Worm (Caenorhabditis elegans) whole organism, L4 larva: Measurements from ENCODE around the gene myrf-2.

Experiments
- F10B5.3 ChIP-seq: sonication (generic microtip); optimal IDR thresholded peaks from 2 replicates; lab custom pipeline; 2016; ENCODE audit warnings: mild to moderate bottlenecking, missing genetic modification characterization, missing compliant biosample characterization
- F26F4.8 ChIP-seq: fragments of 200-800 bp; sonication (Bioruptor generic); conservative IDR thresholded peaks from 2 replicates; pipeline ENCODE4 v1.3.6; 2022; ENCODE audit warnings: missing genetic modification characterization, missing compliant biosample characterization
- F44E2.7 ChIP-seq: fragments of 200-800 bp; sonication (Bioruptor generic); IDR thresholded peaks from 2 replicates; pipeline ENCODE4 v2.1.2; 2022; ENCODE audit warnings: missing genetic modification characterization, missing compliant biosample characterization
- F49E8.2 ChIP-seq: sonication (generic microtip); optimal IDR thresholded peaks from 2 replicates; lab custom pipeline; 2016; ENCODE audit warnings: missing compliant biosample characterization, mild to moderate bottlenecking, missing genetic modification characterization, borderline replicate concordance
- Y5F2A.4 ChIP-seq: fragments of 200-800 bp; sonication (Bioruptor generic); optimal IDR thresholded peaks from 2 replicates; lab custom pipeline; 2018; ENCODE audit warnings: mild to moderate bottlenecking, missing genetic modification characterization, missing compliant biosample characterization
- Y75B8A.6 ChIP-seq: fragments of 200-800 bp; sonication (Bioruptor generic); IDR thresholded peaks from 2 replicates; pipeline ENCODE4 v1.3.6; 2022; ENCODE audit warnings: missing genetic modification reagents, missing genetic modification characterization, missing compliant biosample characterization
- ZK546.5 ChIP-seq, 2 experiments: sonication (generic microtip); optimal IDR thresholded peaks; 2 replicates each; lab custom pipeline; 2017; ENCODE audit warnings: missing biosample characterization in 2 of 2, missing genetic modification characterization in 2 of 2
- aly-2 ChIP-seq: sonication (generic microtip); optimal IDR thresholded peaks from 2 replicates; lab custom pipeline; 2018; ENCODE audit warnings: missing biosample characterization, missing genetic modification characterization
- ceh-44 ChIP-seq: fragments of 200-800 bp; sonication (Bioruptor generic); IDR thresholded peaks from 2 replicates; pipeline ENCODE4 v1.3.6; 2022; ENCODE audit warnings: missing genetic modification reagents, missing genetic modification characterization, missing compliant biosample characterization
- ces-1 ChIP-seq: fragments of 150-350 bp; sonication (generic microtip); optimal IDR thresholded peaks from 4 replicates; lab custom pipeline; 2014; ENCODE audit warnings: missing biosample characterization, missing genetic modification reagents, missing genetic modification characterization
- ctbp-1 ChIP-seq: fragments of 200-800 bp; sonication (Bioruptor generic); IDR thresholded peaks from 2 replicates; pipeline ENCODE4 v1.3.6; 2022; ENCODE audit warnings: missing genetic modification reagents, missing genetic modification characterization, missing compliant biosample characterization
- daf-16 ChIP-seq, 3 experiments: sonication (generic microtip); optimal IDR thresholded peaks; 2 replicates each; lab custom pipeline; 2016 to 2017; ENCODE audit warnings: missing genetic modification characterization in 3 of 3, missing genetic modification reagents in 3 of 3, mild to moderate bottlenecking in 2 of 3, missing compliant biosample characterization in 2 of 3, missing biosample characterization in 1 of 3, moderate library complexity in 1 of 3
- duxl-1 ChIP-seq: sonication (generic microtip); optimal IDR thresholded peaks from 2 replicates; lab custom pipeline; 2016; ENCODE audit warnings: mild to moderate bottlenecking, missing genetic modification characterization, moderate library complexity, missing compliant biosample characterization; ENCODE audit not compliant: poor library complexity
- dve-1 ChIP-seq: sonication (generic microtip); optimal IDR thresholded peaks from 2 replicates; lab custom pipeline; 2017; ENCODE audit warnings: antibody characterized with exemption, mild to moderate bottlenecking, missing genetic modification characterization, missing compliant biosample characterization; ENCODE audit not compliant: insufficient read depth
- egl-43 ChIP-seq: fragments of 200-800 bp; sonication (Bioruptor generic); IDR thresholded peaks from 2 replicates; pipeline ENCODE4 v1.3.6; 2022; ENCODE audit warnings: missing genetic modification reagents, missing genetic modification characterization, missing compliant biosample characterization
- fkh-10 ChIP-seq: fragments of 150-350 bp; optimal IDR thresholded peaks from 2 replicates; lab custom pipeline; 2014; ENCODE audit warnings: missing biosample characterization, missing genetic modification reagents, missing genetic modification characterization
- hif-1 ChIP-seq, 2 experiments: sonication (generic microtip); optimal IDR thresholded peaks; 2 replicates each; lab custom pipeline; 2016 to 2017; ENCODE audit warnings: missing compliant biosample characterization in 2 of 2, missing genetic modification characterization in 2 of 2, missing genetic modification reagents in 2 of 2, missing genotype in 2 of 2, mild to moderate bottlenecking in 1 of 2
- hmg-1.1 ChIP-seq: fragments of 200-800 bp; sonication (Bioruptor generic); IDR thresholded peaks from 2 replicates; pipeline ENCODE4 v1.3.6; 2022; ENCODE audit warnings: missing genetic modification reagents, missing genetic modification characterization, missing compliant biosample characterization
- jun-1 ChIP-seq: fragments of 150-350 bp; optimal IDR thresholded peaks from 2 replicates; lab custom pipeline; 2014; ENCODE audit warnings: missing biosample characterization, missing genetic modification reagents, missing genetic modification characterization
- lin-1 ChIP-seq: fragments of 200-800 bp; sonication (Bioruptor generic); IDR thresholded peaks from 2 replicates; pipeline ENCODE4 v1.3.6; 2022; ENCODE audit warnings: missing genetic modification reagents, missing genetic modification characterization, missing compliant biosample characterization
- lin-15B ChIP-seq: fragments of 150-350 bp; sonication (generic microtip); optimal IDR thresholded peaks from 3 replicates; lab custom pipeline; 2014; ENCODE audit warnings: missing biosample characterization, missing genetic modification characterization
- lin-38 ChIP-seq: fragments of 200-800 bp; sonication (Bioruptor generic); IDR thresholded peaks from 2 replicates; pipeline ENCODE4 v1.3.6; 2022; ENCODE audit warnings: missing genetic modification reagents, missing genetic modification characterization, missing compliant biosample characterization
- madf-5 ChIP-seq, 2 experiments: fragments of 200-800 bp; sonication (Bioruptor generic); IDR thresholded peaks; 2 replicates each; pipeline ENCODE4 v1.3.6; 2022; ENCODE audit warnings: missing compliant biosample characterization in 2 of 2, missing genetic modification characterization in 2 of 2
- madf-9 ChIP-seq: fragments of 200-800 bp; sonication (Bioruptor generic); conservative IDR thresholded peaks from 2 replicates; pipeline ENCODE4 v1.3.6; 2022; ENCODE audit warnings: missing genetic modification reagents, missing genetic modification characterization, missing compliant biosample characterization
- mdl-1 ChIP-seq, 2 experiments: fragments of 150-350 bp in 1 of 2; sonication (generic microtip) in 1 of 2; optimal IDR thresholded peaks; 2 replicates each; lab custom pipeline; 2014 to 2017; ENCODE audit warnings: missing biosample characterization in 2 of 2, missing genetic modification characterization in 2 of 2
- mdt-29 ChIP-seq: fragments of 200-800 bp; sonication (Bioruptor generic); IDR thresholded peaks from 2 replicates; pipeline ENCODE4 v1.3.6; 2022; ENCODE audit warnings: missing genetic modification reagents, missing genetic modification characterization, missing compliant biosample characterization
- mep-1 ChIP-seq: fragments of 150-350 bp; sonication (generic microtip); optimal IDR thresholded peaks from 3 replicates; lab custom pipeline; 2014; ENCODE audit warnings: missing biosample characterization, missing genetic modification characterization
- mxl-2 ChIP-seq: fragments of 200-800 bp; sonication (Bioruptor generic); conservative IDR thresholded peaks from 2 replicates; pipeline ENCODE4 v1.3.6; 2022; ENCODE audit warnings: missing genetic modification reagents, missing genetic modification characterization, missing compliant biosample characterization
- nhr-10 ChIP-seq: fragments of 150-350 bp; optimal IDR thresholded peaks from 2 replicates; lab custom pipeline; 2014; ENCODE audit warnings: missing biosample characterization, missing genetic modification characterization
- nhr-237 ChIP-seq: sonication (generic microtip); optimal IDR thresholded peaks from 2 replicates; lab custom pipeline; 2017; ENCODE audit warnings: missing biosample characterization, missing genetic modification characterization
- nhr-25 ChIP-seq: sonication (generic microtip); optimal IDR thresholded peaks from 2 replicates; lab custom pipeline; 2017; ENCODE audit warnings: missing genetic modification characterization, mild to moderate bottlenecking, missing compliant biosample characterization, antibody characterized with exemption, moderate library complexity, borderline replicate concordance; ENCODE audit not compliant: insufficient read depth
- nhr-28 ChIP-seq: fragments of 150-350 bp; optimal IDR thresholded peaks from 2 replicates; lab custom pipeline; 2014; ENCODE audit warnings: missing biosample characterization, missing genetic modification characterization
- nhr-42 ChIP-seq: fragments of 200-800 bp; sonication (Bioruptor generic); IDR thresholded peaks from 2 replicates; pipeline ENCODE4 v1.3.6; 2022; ENCODE audit warnings: missing genetic modification characterization, missing compliant biosample characterization
- nhr-48 ChIP-seq: sonication (generic microtip); optimal IDR thresholded peaks from 2 replicates; lab custom pipeline; 2016; ENCODE audit warnings: mild to moderate bottlenecking, missing genetic modification characterization, missing compliant biosample characterization
- nhr-77 ChIP-seq: fragments of 150-350 bp; optimal IDR thresholded peaks from 2 replicates; lab custom pipeline; 2014; ENCODE audit warnings: missing biosample characterization, missing genetic modification characterization
- pha-4 ChIP-seq, 2 experiments: fragments of 150-350 bp in 1 of 2; fragments of 200-800 bp in 1 of 2; sonication (Bioruptor generic) in 1 of 2; IDR thresholded peaks in 1 of 2; optimal IDR thresholded peaks in 1 of 2; 2 replicates each; pipeline versions ENCODE4 v1.3.6 to Lab custom; 2014 to 2022; ENCODE audit warnings: missing genetic modification characterization in 2 of 2, missing genetic modification reagents in 2 of 2, missing biosample characterization in 1 of 2, missing compliant biosample characterization in 1 of 2
- rbr-2 ChIP-seq: sonication (generic microtip); optimal IDR thresholded peaks from 2 replicates; lab custom pipeline; 2016; ENCODE audit warnings: missing genotype, missing genetic modification characterization, missing compliant biosample characterization
- snpc-4 ChIP-seq: fragments of 150-350 bp; optimal IDR thresholded peaks from 2 replicates; lab custom pipeline; 2014; ENCODE audit warnings: missing biosample characterization, missing genetic modification characterization
- tag-97 ChIP-seq: fragments of 200-800 bp; sonication (Bioruptor generic); IDR thresholded peaks from 2 replicates; pipeline ENCODE4 v1.3.6; 2022; ENCODE audit warnings: missing genetic modification characterization, missing compliant biosample characterization
- unc-39 ChIP-seq: sonication (generic microtip); optimal IDR thresholded peaks from 2 replicates; lab custom pipeline; 2017; ENCODE audit warnings: missing biosample characterization, missing genetic modification characterization
- unc-62 ChIP-seq, 3 experiments: fragments of 150-350 bp in 1 of 3; sonication (generic microtip); optimal IDR thresholded peaks in 2 of 3; peaks in 1 of 3; 1 replicate in 1 of 3; 2 replicates in 2 of 3; lab custom pipeline; 2014 to 2017; ENCODE audit warnings: missing biosample characterization in 3 of 3, missing genetic modification characterization in 3 of 3, missing genetic modification reagents in 3 of 3, missing genotype in 1 of 3
- vab-7 ChIP-seq: fragments of 200-800 bp; sonication (Bioruptor generic); IDR thresholded peaks from 2 replicates; pipeline ENCODE4 v1.3.6; 2022; ENCODE audit warnings: missing genetic modification reagents, missing genetic modification characterization, missing compliant biosample characterization
- zfp-3 ChIP-seq: fragments of 200-800 bp; sonication (Bioruptor generic); conservative IDR thresholded peaks from 2 replicates; pipeline ENCODE4 v1.3.6; 2022; ENCODE audit warnings: missing genetic modification reagents, missing genetic modification characterization, missing compliant biosample characterization
- zip-11 ChIP-seq: fragments of 200-800 bp; sonication (Bioruptor generic); IDR thresholded peaks from 2 replicates; pipeline ENCODE4 v1.3.6; 2022; ENCODE audit warnings: missing genetic modification characterization, missing compliant biosample characterization
- ztf-11 ChIP-seq: fragments of 150-350 bp; optimal IDR thresholded peaks from 2 replicates; lab custom pipeline; 2014; ENCODE audit warnings: missing biosample characterization, missing genetic modification characterization
- ztf-7 ChIP-seq: fragments of 150-350 bp; optimal IDR thresholded peaks from 2 replicates; lab custom pipeline; 2014; ENCODE audit warnings: missing biosample characterization, missing genetic modification characterization

myrf-2 gene

DNA sequence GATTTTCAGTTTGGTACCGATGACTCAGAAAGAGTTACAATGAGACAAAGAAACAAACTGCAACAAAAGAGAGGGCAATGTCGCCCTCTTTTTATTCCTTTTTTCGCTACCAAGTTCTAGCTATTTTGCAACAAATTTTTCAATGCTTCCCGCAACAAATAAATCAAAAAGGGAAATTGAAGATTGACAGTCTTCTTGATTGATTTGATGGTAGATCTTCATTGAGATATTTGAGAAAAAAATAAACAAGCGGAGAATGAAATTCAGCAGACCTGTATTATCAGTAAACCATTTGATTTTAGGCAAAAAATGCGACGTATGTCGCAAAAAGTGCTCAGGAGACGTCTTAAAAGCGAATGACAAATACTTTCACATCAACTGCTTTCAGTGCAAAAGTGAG lies 46.9 kb downstream of the myrf-2 start:
- TF ChIP-seq aly-2 (tag; lab: Kevin White, UChicago): no peak
- TF ChIP-seq unc-62 (GFP tag; optimal IDR thresholded peaks at IDR 0.05 in 1 of 2; lab: Kevin White, UChicago): peak in 1 of 2 experiments; percentile 98
- TF ChIP-seq unc-62 (tag; optimal IDR thresholded peaks at IDR 0.05; lab: Kevin White, UChicago): no peak
- TF ChIP-seq rbr-2: no peak
- no peak for TF ChIP-seq Y5F2A.4
- TF ChIP-seq madf-9 (GFP tag; lab: Robert Waterston, UW): no peak
- TF ChIP-seq nhr-42 (GFP tag; lab: Robert Waterston, UW): no peak
- TF ChIP-seq, all 104 proteins: peak for 1

DNA sequence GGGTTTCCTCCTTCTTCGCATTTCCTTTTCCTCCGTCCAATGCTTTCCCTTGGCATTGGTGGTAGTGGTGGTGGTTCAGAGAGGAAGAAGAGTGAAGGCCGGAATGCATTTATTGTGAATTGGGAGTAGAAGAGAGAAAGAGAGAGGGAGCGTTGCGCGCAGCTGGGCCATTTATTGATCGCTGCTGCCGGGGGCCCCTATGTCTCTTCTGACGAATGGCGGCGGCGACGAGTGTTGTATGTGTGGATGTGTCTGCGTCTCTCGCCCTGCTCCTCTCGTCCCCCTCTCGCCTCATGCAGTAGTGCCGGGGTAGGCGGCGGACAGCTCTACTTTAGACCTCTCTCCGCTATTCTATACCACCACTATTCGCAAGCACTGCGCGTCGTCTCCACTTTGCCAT lies 47.6 kb downstream of the myrf-2 start, which contains the start of gene unc-115:
TSS of gene unc-115 (plus strand) at position 301 of the 400 bp plus-strand sequence.
- TF ChIP-seq ztf-11 (tag; lab: Kevin White, UChicago): no peak
- TF ChIP-seq unc-39: no peak
- peak; percentile 56 for TF ChIP-seq nhr-28 (tag; lab: Kevin White, UChicago)
- 0 out of 4 replicates have a peak, but pooled peaks of 1 of the 2 experiments have one; percentile 43 for TF ChIP-seq madf-5 (GFP tag; IDR thresholded peaks at IDR 0.05; lab: Robert Waterston, UW)
- TF ChIP-seq fkh-10 (GFP tag; lab: Kevin White, UChicago): no peak
- TF ChIP-seq zfp-3: 0 out of 2 replicates have a peak, but pooled peaks have one; percentile 9
- TF ChIP-seq mdl-1 (tag; optimal IDR thresholded peaks at IDR 0.05; lab: Kevin White, UChicago): peak; percentile 64 to 75
- TF ChIP-seq ztf-7 (tag; lab: Kevin White, UChicago): no peak
- peak; percentile 44 for TF ChIP-seq nhr-25
- TF ChIP-seq duxl-1 (tag; lab: Kevin White, UChicago): no peak
- TF ChIP-seq F49E8.2: no peak
- TF ChIP-seq hif-1 (tag; optimal IDR thresholded peaks at IDR 0.05; lab: Kevin White, UChicago): peak in 1 of 2 experiments; percentile 69
- TF ChIP-seq unc-62 (GFP tag; optimal IDR thresholded peaks at IDR 0.05 in 1 of 2; lab: Kevin White, UChicago): peak in 1 of 2 experiments; percentile 96
- no peak for TF ChIP-seq unc-62 (tag; optimal IDR thresholded peaks at IDR 0.05; lab: Kevin White, UChicago)
- TF ChIP-seq nhr-77 (tag; lab: Kevin White, UChicago): no peak
- no peak for TF ChIP-seq zip-11
- peak; percentile 91 for TF ChIP-seq ctbp-1 (GFP tag; lab: Robert Waterston, UW)
- TF ChIP-seq snpc-4 (tag; lab: Kevin White, UChicago): peak; percentile 6
- TF ChIP-seq hmg-1.1 (GFP tag; lab: Robert Waterston, UW): peak; percentile 94
- no peak for TF ChIP-seq tag-97 (GFP tag; lab: Robert Waterston, UW)
- no peak for TF ChIP-seq Y75B8A.6 (GFP tag; lab: Robert Waterston, UW)
- peak; percentile 57 for TF ChIP-seq nhr-48 (tag; lab: Kevin White, UChicago)
- TF ChIP-seq lin-38 (GFP tag; lab: Robert Waterston, UW): peak; percentile 30; the same call in 1 of the 2 replicates
- TF ChIP-seq daf-16 (GFP tag; optimal IDR thresholded peaks at IDR 0.05; lab: Kevin White, UChicago): peak in 1 of 2 experiments; percentile 20
- peak; percentile 35 for TF ChIP-seq daf-16 (tag; optimal IDR thresholded peaks at IDR 0.05; lab: Kevin White, UChicago)
- peak; percentile 78 for TF ChIP-seq pha-4 (GFP tag; IDR thresholded peaks at IDR 0.05; lab: Robert Waterston, UW)
- no peak for TF ChIP-seq pha-4 (tag; optimal IDR thresholded peaks at IDR 0.05; lab: Kevin White, UChicago)
- no peak for TF ChIP-seq Y5F2A.4
- no peak for TF ChIP-seq nhr-237 (tag; lab: Kevin White, UChicago)
- TF ChIP-seq mep-1 (tag; lab: Kevin White, UChicago): peak; percentile 87
- TF ChIP-seq mxl-2: no peak
- no peak for TF ChIP-seq ceh-44 (GFP tag; lab: Robert Waterston, UW)
- peak; percentile 93 for TF ChIP-seq egl-43 (GFP tag; lab: Robert Waterston, UW)
- peak; percentile 73 for TF ChIP-seq dve-1 (tag; lab: Kevin White, UChicago)
- TF ChIP-seq vab-7: 0 out of 2 replicates have a peak, but pooled peaks have one; percentile 26
- TF ChIP-seq lin-15B (tag; lab: Kevin White, UChicago): no peak
- TF ChIP-seq lin-1 (GFP tag; lab: Robert Waterston, UW): no peak; the same call in 1 of the 2 replicates
- TF ChIP-seq nhr-10 (tag; lab: Kevin White, UChicago): no peak
- TF ChIP-seq aly-2 (tag; lab: Kevin White, UChicago): no peak
- no peak for TF ChIP-seq F26F4.8 (GFP tag; lab: Robert Waterston, UW)
- TF ChIP-seq ces-1 (GFP tag; lab: Kevin White, UChicago): peak; percentile 74
- no peak for TF ChIP-seq F44E2.7 (GFP tag; lab: Robert Waterston, UW)
- no peak for TF ChIP-seq ZK546.5 (tag; optimal IDR thresholded peaks at IDR 0.05; lab: Kevin White, UChicago)
- TF ChIP-seq F10B5.3 (tag; lab: Kevin White, UChicago): peak; percentile 35
- TF ChIP-seq mdt-29 (GFP tag; lab: Robert Waterston, UW): no peak
- no peak for TF ChIP-seq jun-1
